Worm (Caenorhabditis elegans) whole organism, L4 larva: ENCODE results near the gene gmeb-1.

Experiments used
- F10B5.3 ChIP-seq: sonication (generic microtip); optimal IDR thresholded peaks from 2 replicates; lab custom pipeline; 2016; ENCODE audit warnings: mild to moderate bottlenecking, missing genetic modification characterization, missing compliant biosample characterization
- F26F4.8 ChIP-seq: fragments of 200-800 bp; sonication (Bioruptor generic); conservative IDR thresholded peaks from 2 replicates; pipeline ENCODE4 v1.3.6; 2022; ENCODE audit warnings: missing genetic modification characterization, missing compliant biosample characterization
- F44E2.7 ChIP-seq: fragments of 200-800 bp; sonication (Bioruptor generic); IDR thresholded peaks from 2 replicates; pipeline ENCODE4 v2.1.2; 2022; ENCODE audit warnings: missing genetic modification characterization, missing compliant biosample characterization
- F49E8.2 ChIP-seq: sonication (generic microtip); optimal IDR thresholded peaks from 2 replicates; lab custom pipeline; 2016; ENCODE audit warnings: missing compliant biosample characterization, mild to moderate bottlenecking, missing genetic modification characterization, borderline replicate concordance
- R02D3.7 ChIP-seq: fragments of 150-350 bp; sonication (generic microtip); optimal IDR thresholded peaks from 3 replicates; lab custom pipeline; 2014; ENCODE audit warnings: missing biosample characterization, missing genetic modification characterization
- T20F7.1 ChIP-seq: fragments of 200-800 bp; sonication (Bioruptor generic); optimal IDR thresholded peaks from 2 replicates; lab custom pipeline; 2018; ENCODE audit warnings: mild to moderate bottlenecking, missing genetic modification characterization, missing compliant biosample characterization
- Y105C5A.15 ChIP-seq: fragments of 200-800 bp; sonication (Bioruptor generic); IDR thresholded peaks from 2 replicates; pipeline ENCODE4 v1.3.6; 2022; ENCODE audit warnings: missing genetic modification characterization, missing compliant biosample characterization
- Y48G9A.11 ChIP-seq: fragments of 200-800 bp; sonication (Bioruptor generic); IDR thresholded peaks from 2 replicates; pipeline ENCODE4 v1.3.6; 2022; ENCODE audit warnings: missing genetic modification reagents, missing genetic modification characterization, missing compliant biosample characterization
- aly-2 ChIP-seq: sonication (generic microtip); optimal IDR thresholded peaks from 2 replicates; lab custom pipeline; 2018; ENCODE audit warnings: missing biosample characterization, missing genetic modification characterization
- ama-1 ChIP-seq: fragments of 150-350 bp; optimal IDR thresholded peaks from 2 replicates; lab custom pipeline; 2014; ENCODE audit warnings: inconsistent platforms, mixed read lengths
- arid-1 ChIP-seq: fragments of 200-800 bp; sonication (Bioruptor generic); conservative IDR thresholded peaks from 2 replicates; pipeline ENCODE4 v1.3.6; 2022; ENCODE audit warnings: missing genetic modification reagents, missing genetic modification characterization, missing compliant biosample characterization
- attf-4 ChIP-seq: sonication (generic microtip); optimal IDR thresholded peaks from 3 replicates; lab custom pipeline; 2017; ENCODE audit warnings: missing biosample characterization, missing genetic modification characterization
- ceh-44 ChIP-seq: fragments of 200-800 bp; sonication (Bioruptor generic); IDR thresholded peaks from 2 replicates; pipeline ENCODE4 v1.3.6; 2022; ENCODE audit warnings: missing genetic modification reagents, missing genetic modification characterization, missing compliant biosample characterization
- ctbp-1 ChIP-seq: fragments of 200-800 bp; sonication (Bioruptor generic); IDR thresholded peaks from 2 replicates; pipeline ENCODE4 v1.3.6; 2022; ENCODE audit warnings: missing genetic modification reagents, missing genetic modification characterization, missing compliant biosample characterization
- daf-16 ChIP-seq, 3 experiments: sonication (generic microtip); optimal IDR thresholded peaks; 2 replicates each; lab custom pipeline; 2016 to 2017; ENCODE audit warnings: missing genetic modification characterization in 3 of 3, missing genetic modification reagents in 3 of 3, mild to moderate bottlenecking in 2 of 3, missing compliant biosample characterization in 2 of 3, missing biosample characterization in 1 of 3, moderate library complexity in 1 of 3
- daf-19 ChIP-seq: fragments of 200-800 bp; sonication (Bioruptor generic); conservative IDR thresholded peaks from 2 replicates; pipeline ENCODE4 v1.3.6; 2022; ENCODE audit warnings: missing genetic modification characterization, missing compliant biosample characterization
- daf-8 ChIP-seq: fragments of 200-800 bp; sonication (Bioruptor generic); IDR thresholded peaks from 2 replicates; pipeline ENCODE4 v1.3.6; 2022; ENCODE audit warnings: missing genetic modification characterization, missing compliant biosample characterization
- dmd-9 ChIP-seq: fragments of 200-800 bp; sonication (Bioruptor generic); IDR thresholded peaks from 2 replicates; pipeline ENCODE4 v1.3.6; 2022; ENCODE audit warnings: missing genetic modification reagents, missing genetic modification characterization, missing compliant biosample characterization
- fkh-10 ChIP-seq: fragments of 150-350 bp; optimal IDR thresholded peaks from 2 replicates; lab custom pipeline; 2014; ENCODE audit warnings: missing biosample characterization, missing genetic modification reagents, missing genetic modification characterization
- hlh-11 ChIP-seq: fragments of 200-800 bp; sonication (Bioruptor generic); optimal IDR thresholded peaks from 2 replicates; lab custom pipeline; 2018; ENCODE audit warnings: mild to moderate bottlenecking, missing genetic modification characterization, missing compliant biosample characterization
- hlh-30 ChIP-seq: sonication (generic microtip); optimal IDR thresholded peaks from 2 replicates; lab custom pipeline; 2017; ENCODE audit warnings: antibody characterized with exemption, mild to moderate bottlenecking, missing genetic modification characterization, missing compliant biosample characterization; ENCODE audit not compliant: insufficient read depth
- hmg-1.1 ChIP-seq: fragments of 200-800 bp; sonication (Bioruptor generic); IDR thresholded peaks from 2 replicates; pipeline ENCODE4 v1.3.6; 2022; ENCODE audit warnings: missing genetic modification reagents, missing genetic modification characterization, missing compliant biosample characterization
- jun-1 ChIP-seq: fragments of 150-350 bp; optimal IDR thresholded peaks from 2 replicates; lab custom pipeline; 2014; ENCODE audit warnings: missing biosample characterization, missing genetic modification reagents, missing genetic modification characterization
- lim-7 ChIP-seq: fragments of 200-800 bp; sonication (Bioruptor generic); IDR thresholded peaks from 2 replicates; pipeline ENCODE4 v1.3.6; 2022; ENCODE audit warnings: missing genetic modification characterization, missing compliant biosample characterization
- lin-13 ChIP-seq: fragments of 150-350 bp; optimal IDR thresholded peaks from 2 replicates; lab custom pipeline; 2014; ENCODE audit warnings: missing biosample characterization, missing genetic modification reagents, missing genetic modification characterization
- lir-3 ChIP-seq: sonication (generic microtip); optimal IDR thresholded peaks from 2 replicates; lab custom pipeline; 2016; ENCODE audit warnings: mild to moderate bottlenecking, missing genetic modification characterization, missing compliant biosample characterization
- lsy-2 ChIP-seq, 2 experiments: fragments of 150-350 bp in 1 of 2; sonication (generic microtip) in 1 of 2; optimal IDR thresholded peaks; 2 replicates each; lab custom pipeline; 2014 to 2017; ENCODE audit warnings: missing biosample characterization in 2 of 2, missing genetic modification characterization in 2 of 2
- madf-9 ChIP-seq: fragments of 200-800 bp; sonication (Bioruptor generic); conservative IDR thresholded peaks from 2 replicates; pipeline ENCODE4 v1.3.6; 2022; ENCODE audit warnings: missing genetic modification reagents, missing genetic modification characterization, missing compliant biosample characterization
- mdl-1 ChIP-seq, 2 experiments: fragments of 150-350 bp in 1 of 2; sonication (generic microtip) in 1 of 2; optimal IDR thresholded peaks; 2 replicates each; lab custom pipeline; 2014 to 2017; ENCODE audit warnings: missing biosample characterization in 2 of 2, missing genetic modification characterization in 2 of 2
- mdt-29 ChIP-seq: fragments of 200-800 bp; sonication (Bioruptor generic); IDR thresholded peaks from 2 replicates; pipeline ENCODE4 v1.3.6; 2022; ENCODE audit warnings: missing genetic modification reagents, missing genetic modification characterization, missing compliant biosample characterization
- mes-2 ChIP-seq: sonication (generic microtip); optimal IDR thresholded peaks from 2 replicates; lab custom pipeline; 2016; ENCODE audit warnings: missing genotype, mild to moderate bottlenecking, missing genetic modification characterization, missing compliant biosample characterization; ENCODE audit not compliant: poor library complexity, severe bottlenecking
- nhr-11 ChIP-seq: fragments of 150-350 bp; optimal IDR thresholded peaks from 2 replicates; lab custom pipeline; 2014; ENCODE audit warnings: missing biosample characterization, missing genetic modification characterization
- nhr-28 ChIP-seq: fragments of 150-350 bp; optimal IDR thresholded peaks from 2 replicates; lab custom pipeline; 2014; ENCODE audit warnings: missing biosample characterization, missing genetic modification characterization
- nhr-41 ChIP-seq: fragments of 200-800 bp; sonication (Bioruptor generic); IDR thresholded peaks from 2 replicates; pipeline ENCODE4 v1.3.6; 2022; ENCODE audit warnings: missing genetic modification reagents, missing genetic modification characterization, missing compliant biosample characterization
- nhr-42 ChIP-seq: fragments of 200-800 bp; sonication (Bioruptor generic); IDR thresholded peaks from 2 replicates; pipeline ENCODE4 v1.3.6; 2022; ENCODE audit warnings: missing genetic modification characterization, missing compliant biosample characterization
- nhr-6 ChIP-seq: fragments of 150-350 bp; optimal IDR thresholded peaks from 2 replicates; lab custom pipeline; 2014; ENCODE audit warnings: missing biosample characterization, missing genetic modification characterization
- nhr-76 ChIP-seq: fragments of 150-350 bp; optimal IDR thresholded peaks from 2 replicates; lab custom pipeline; 2014; ENCODE audit warnings: missing biosample characterization, missing genetic modification characterization
- nhr-77 ChIP-seq: fragments of 150-350 bp; optimal IDR thresholded peaks from 2 replicates; lab custom pipeline; 2014; ENCODE audit warnings: missing biosample characterization, missing genetic modification characterization
- pha-4 ChIP-seq, 2 experiments: fragments of 150-350 bp in 1 of 2; fragments of 200-800 bp in 1 of 2; sonication (Bioruptor generic) in 1 of 2; IDR thresholded peaks in 1 of 2; optimal IDR thresholded peaks in 1 of 2; 2 replicates each; pipeline versions ENCODE4 v1.3.6 to Lab custom; 2014 to 2022; ENCODE audit warnings: missing genetic modification characterization in 2 of 2, missing genetic modification reagents in 2 of 2, missing biosample characterization in 1 of 2, missing compliant biosample characterization in 1 of 2
- pqm-1 ChIP-seq: sonication (generic microtip); optimal IDR thresholded peaks from 2 replicates; lab custom pipeline; 2017; ENCODE audit warnings: missing biosample characterization, missing genetic modification characterization
- rbr-2 ChIP-seq: sonication (generic microtip); optimal IDR thresholded peaks from 2 replicates; lab custom pipeline; 2016; ENCODE audit warnings: missing genotype, missing genetic modification characterization, missing compliant biosample characterization
- set-16 ChIP-seq: fragments of 200-800 bp; sonication (Bioruptor generic); IDR thresholded peaks from 2 replicates; pipeline ENCODE4 v1.3.6; 2022; ENCODE audit warnings: missing genetic modification reagents, missing genetic modification characterization, missing compliant biosample characterization
- skn-1 ChIP-seq: fragments of 150-350 bp; optimal IDR thresholded peaks from 2 replicates; lab custom pipeline; 2014; ENCODE audit warnings: missing biosample characterization, missing genetic modification characterization
- snpc-1.2 ChIP-seq: fragments of 200-800 bp; sonication (Bioruptor generic); IDR thresholded peaks from 2 replicates; pipeline ENCODE4 v1.3.6; 2022; ENCODE audit warnings: missing genetic modification reagents, missing genetic modification characterization, missing compliant biosample characterization
- spr-3 ChIP-seq: fragments of 200-800 bp; sonication (Bioruptor generic); optimal IDR thresholded peaks from 2 replicates; lab custom pipeline; 2018; ENCODE audit warnings: mild to moderate bottlenecking, missing genetic modification characterization, missing compliant biosample characterization
- unc-130 ChIP-seq: sonication (generic microtip); optimal IDR thresholded peaks from 2 replicates; lab custom pipeline; 2016; ENCODE audit warnings: missing genetic modification reagents, missing genetic modification characterization, missing compliant biosample characterization
- zfp-2 ChIP-seq: sonication (generic microtip); optimal IDR thresholded peaks from 2 replicates; lab custom pipeline; 2016; ENCODE audit warnings: mild to moderate bottlenecking, missing genetic modification characterization, missing compliant biosample characterization
- zfp-3 ChIP-seq: fragments of 200-800 bp; sonication (Bioruptor generic); conservative IDR thresholded peaks from 2 replicates; pipeline ENCODE4 v1.3.6; 2022; ENCODE audit warnings: missing genetic modification reagents, missing genetic modification characterization, missing compliant biosample characterization
- zip-11 ChIP-seq: fragments of 200-800 bp; sonication (Bioruptor generic); IDR thresholded peaks from 2 replicates; pipeline ENCODE4 v1.3.6; 2022; ENCODE audit warnings: missing genetic modification characterization, missing compliant biosample characterization
- ztf-7 ChIP-seq: fragments of 150-350 bp; optimal IDR thresholded peaks from 2 replicates; lab custom pipeline; 2014; ENCODE audit warnings: missing biosample characterization, missing genetic modification characterization

gmeb-1 gene

ce11 chrII:24559-24998, 5.2 kb downstream of the gmeb-1 start, which contains the start of gene enee-1:
Gene enee-1 (plus strand): TSS chrII:24666.
- TF ChIP-seq daf-8 (GFP tag; lab: Robert Waterston, UW) (no peak), Y48G9A.11 (no peak), F26F4.8 (GFP tag; lab: Robert Waterston, UW) (no peak), lir-3 (tag; lab: Kevin White, UChicago) (no peak), mdt-29 (GFP tag; lab: Robert Waterston, UW) (0 out of 2 replicates have a peak, but pooled peaks have one; percentile 40), hlh-30 (tag; lab: Kevin White, UChicago) (peak; percentile 76), F49E8.2 (tag; lab: Kevin White, UChicago) (no peak), aly-2 (tag; lab: Kevin White, UChicago) (no peak), unc-130 (GFP tag; lab: Kevin White, UChicago) (no peak), Y105C5A.15 (GFP tag; lab: Robert Waterston, UW) (no peak), snpc-1.2 (GFP tag; lab: Robert Waterston, UW) (no peak), set-16 (no peak), fkh-10 (GFP tag; lab: Kevin White, UChicago) (peak; percentile 67), skn-1 (tag; lab: Kevin White, UChicago) (no peak), pqm-1 (no peak), hmg-1.1 (GFP tag; lab: Robert Waterston, UW) (peak; percentile 75), nhr-41 (GFP tag; lab: Robert Waterston, UW) (no peak), spr-3 (peak; percentile 69), zfp-2 (tag; lab: Kevin White, UChicago) (no peak), nhr-76 (no peak), arid-1 (GFP tag; lab: Robert Waterston, UW) (peak; percentile 52), mes-2 (tag; lab: Kevin White, UChicago) (peak; percentile 90), nhr-28 (tag; lab: Kevin White, UChicago) (peak; percentile 36), hlh-11 (peak; percentile 65), nhr-11 (tag; lab: Kevin White, UChicago) (peak; percentile 75), lsy-2 (tag; optimal IDR thresholded peaks at IDR 0.05; lab: Kevin White, UChicago) (peak; percentile 42 to 89), F44E2.7 (no peak), nhr-77 (tag; lab: Kevin White, UChicago) (peak; percentile 56), dmd-9 (GFP tag; lab: Robert Waterston, UW) (no peak), jun-1 (tag; lab: Kevin White, UChicago) (peak; percentile 74), ceh-44 (GFP tag; lab: Robert Waterston, UW) (no peak), nhr-6 (peak; percentile 93), lin-13 (GFP tag; lab: Kevin White, UChicago) (peak; percentile 61), T20F7.1 (peak; percentile 84), lim-7 (GFP tag; lab: Robert Waterston, UW) (no peak), F10B5.3 (tag; lab: Kevin White, UChicago) (peak; percentile 48), zfp-3 (no peak), ctbp-1 (GFP tag; lab: Robert Waterston, UW) (peak; percentile 39; the same call in 1 of the 2 replicates), zip-11 (GFP tag; lab: Robert Waterston, UW) (no peak), R02D3.7 (tag; lab: Kevin White, UChicago) (no peak), daf-19 (GFP tag; lab: Robert Waterston, UW) (no peak), attf-4 (tag; lab: Kevin White, UChicago) (no peak), madf-9 (GFP tag; lab: Robert Waterston, UW) (peak; percentile 31; the same call in 1 of the 2 replicates), rbr-2 (tag; lab: Kevin White, UChicago) (peak; percentile 72), ztf-7 (tag; lab: Kevin White, UChicago) (peak; percentile 65), mdl-1 (tag; optimal IDR thresholded peaks at IDR 0.05; lab: Kevin White, UChicago) (peak in 1 of 2 experiments; percentile 18), pha-4 (GFP tag; IDR thresholded peaks at IDR 0.05; lab: Robert Waterston, UW) (peak; percentile 26; the same call in 1 of the 2 replicates), pha-4 (tag; optimal IDR thresholded peaks at IDR 0.05; lab: Kevin White, UChicago) (peak; percentile 59), daf-16 (GFP tag; optimal IDR thresholded peaks at IDR 0.05; lab: Kevin White, UChicago) (no peak), daf-16 (tag; optimal IDR thresholded peaks at IDR 0.05; lab: Kevin White, UChicago) (peak; percentile 36), ama-1 (lab: Kevin White, UChicago) (peak; percentile 90), nhr-42 (peak; percentile 62; the same call in 1 of the 2 replicates)
